Worm (Caenorhabditis elegans): ENCODE measurements around the gene flp-13.
A peak's percentile ranks its signal among the peaks of the same experiment; 100 is the strongest.

flp-13 gene

DNA sequence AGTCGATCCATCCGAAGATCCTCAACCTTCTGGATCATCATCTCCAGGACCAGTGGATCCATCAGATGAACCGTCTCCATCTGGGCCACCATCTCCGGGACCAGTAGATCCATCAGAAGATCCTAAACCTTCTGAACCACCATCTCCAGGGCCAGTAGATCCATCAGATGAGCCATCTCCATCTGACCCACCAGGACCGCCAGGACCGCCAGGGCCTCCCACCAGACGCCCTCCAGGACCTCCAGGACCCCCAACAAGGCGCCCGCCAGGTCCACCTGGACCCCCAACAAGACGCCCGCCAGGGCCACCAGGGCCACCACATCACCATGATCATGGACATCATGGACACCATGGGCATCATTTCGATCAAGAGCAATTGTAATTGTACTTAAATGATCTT, 29.0 kb upstream of the flp-13 start:
- TF ChIP-seq efl-1 (optimal IDR thresholded peaks at IDR 0.05) (no peak), efl-1 (GFP tag; optimal IDR thresholded peaks at IDR 0.05 in 1 of 2) (peak in 1 of 2 experiments; percentile 25), lin-14 (GFP tag; optimal IDR thresholded peaks at IDR 0.05) (no peak)

ce11 chrIV:7726325-7726724, 28.1 kb upstream of the flp-13 start, which contains the start of gene C50F7.5:
Gene C50F7.5, plus strand, starts transcription at chrIV:7726719.
- TF ChIP-seq ztf-4 (tag; optimal IDR thresholded peaks at IDR 0.05) = no peak
- TF ChIP-seq fkh-4 (tag; optimal IDR thresholded peaks at IDR 0.05; ENCODE audit: borderline replicate concordance) = no peak
- no peak for TF ChIP-seq hpl-2 (GFP tag; optimal IDR thresholded peaks at IDR 0.05)
- no peak for TF ChIP-seq isw-1 (GFP tag; IDR thresholded peaks at IDR 0.05)
- TF ChIP-seq nhr-11 (tag; optimal IDR thresholded peaks at IDR 0.05) = no peak
- TF ChIP-seq elt-2 (tag; optimal IDR thresholded peaks at IDR 0.05) = peak; percentile 58

ce11 chrIV:7724912-7725311, 26.7 kb upstream of the flp-13 start:
- no peak for TF ChIP-seq blmp-1 (tag; optimal IDR thresholded peaks at IDR 0.05)
- TF ChIP-seq isw-1 (GFP tag; IDR thresholded peaks at IDR 0.05) = no peak
- TF ChIP-seq fos-1 (tag; optimal IDR thresholded peaks at IDR 0.05) = no peak
- TF ChIP-seq unc-130 (tag; optimal IDR thresholded peaks at IDR 0.05) = no peak
- peak; percentile 32 for TF ChIP-seq lin-14 (GFP tag; optimal IDR thresholded peaks at IDR 0.05)
- TF ChIP-seq dsc-1 (tag; optimal IDR thresholded peaks at IDR 0.05) = peak; percentile 26
- no peak for TF ChIP-seq ceh-82 (tag; optimal IDR thresholded peaks at IDR 0.05)
- TF ChIP-seq pag-3 (tag; optimal IDR thresholded peaks at IDR 0.05; ENCODE audit: borderline replicate concordance, insufficient read depth) = no peak
- no peak for TF ChIP-seq pax-3 (tag; optimal IDR thresholded peaks at IDR 0.05)
- no peak for TF ChIP-seq zag-1 (tag; optimal IDR thresholded peaks at IDR 0.05)
- no peak for TF ChIP-seq Y116A8C.19 (tag; optimal IDR thresholded peaks at IDR 0.05; ENCODE audit: borderline replicate concordance)
- TF ChIP-seq alr-1 (tag; optimal IDR thresholded peaks at IDR 0.05; ENCODE audit: borderline replicate concordance) = no peak
- TF ChIP-seq vab-15 (tag; optimal IDR thresholded peaks at IDR 0.05) = no peak
- TF ChIP-seq lsy-2 (tag; optimal IDR thresholded peaks at IDR 0.05) = no peak

DNA sequence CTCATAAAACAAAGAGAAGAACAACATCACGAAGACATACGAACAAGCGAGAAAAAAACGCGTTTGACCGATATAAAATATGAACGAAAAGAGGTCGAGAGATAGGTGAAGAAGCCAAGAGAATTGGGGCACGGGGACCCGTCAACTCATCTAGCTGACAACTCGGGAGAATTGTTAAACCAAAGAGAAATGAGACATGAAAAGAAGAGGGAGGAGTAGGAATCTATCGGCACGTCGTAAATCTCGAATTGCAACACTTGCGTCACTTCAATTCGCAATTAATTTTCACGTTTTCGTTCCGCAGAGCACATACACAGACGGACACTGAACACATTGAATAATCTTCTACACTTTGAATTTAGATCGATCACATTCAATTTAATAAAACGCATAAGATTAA, 25.3 kb upstream of the flp-13 start:
- TF ChIP-seq fos-1 (tag; optimal IDR thresholded peaks at IDR 0.05) (no peak), sox-4 (tag; optimal IDR thresholded peaks at IDR 0.05) (no peak), aha-1 (tag; optimal IDR thresholded peaks at IDR 0.05) (no peak), nhr-85 (tag) (no peak), C34B4.2 (tag; optimal IDR thresholded peaks at IDR 0.05) (no peak), rnt-1 (tag; optimal IDR thresholded peaks at IDR 0.05) (peak; percentile 41), nhr-71 (tag; optimal IDR thresholded peaks at IDR 0.05) (peak; percentile 16)

- TF ChIP-seq mdl-1 (tag; optimal IDR thresholded peaks at IDR 0.05) (no peak), nhr-11 (tag; optimal IDR thresholded peaks at IDR 0.05) (no peak), fos-1 (tag; optimal IDR thresholded peaks at IDR 0.05) (no peak), nhr-237 (tag; optimal IDR thresholded peaks at IDR 0.05) (no peak), sup-37 (GFP tag; optimal IDR thresholded peaks at IDR 0.05) (no peak), dsc-1 (tag; optimal IDR thresholded peaks at IDR 0.05) (no peak), lin-13 (GFP tag; optimal IDR thresholded peaks at IDR 0.05) (no peak), nhr-20 (tag; optimal IDR thresholded peaks at IDR 0.05) (no peak), ceh-90 (tag; optimal IDR thresholded peaks at IDR 0.05) (no peak), skn-1 (tag; optimal IDR thresholded peaks at IDR 0.05) (no peak), sox-4 (tag; optimal IDR thresholded peaks at IDR 0.05) (no peak), jun-1 (tag; optimal IDR thresholded peaks at IDR 0.05) (no peak)
Observed at ce11 chrIV:7722806-7723205, 24.6 kb upstream of the flp-13 start, which contains the start of gene C50F7.6. Gene C50F7.6, minus strand, starts transcription at chrIV:7723199.
